Fruit fly (Drosophila melanogaster): ENCODE data around the gene hh.

The hh gene

dm6 chr3R:23173393-23173981, 31.8 kb upstream of the hh start, which contains the start of gene CG46310 (continued):
- TF ChIP-seq CG34376 (GFP tag; optimal IDR thresholded peaks at IDR 0.05): peak; percentile 77
- no peak for TF ChIP-seq Poxn (GFP tag; IDR thresholded peaks at IDR 0.05)
- TF ChIP-seq Hey (tag; optimal IDR thresholded peaks at IDR 0.05): peak; percentile 32
- no peak for TF ChIP-seq tup (GFP tag; optimal IDR thresholded peaks at IDR 0.05)
- no peak for TF ChIP-seq tll (GFP tag; optimal IDR thresholded peaks at IDR 0.05)
- peak; percentile 45 for TF ChIP-seq CG12155 (GFP tag; optimal IDR thresholded peaks at IDR 0.05)
- peak; percentile 79 for TF ChIP-seq CG11247 (GFP tag; IDR thresholded peaks at IDR 0.05)
- TF ChIP-seq lbe (GFP tag; optimal IDR thresholded peaks at IDR 0.05): peak; percentile 91
- peak; percentile 55 for TF ChIP-seq mam (GFP tag; optimal IDR thresholded peaks at IDR 0.05)
- TF ChIP-seq nerfin-1 (tag; optimal IDR thresholded peaks at IDR 0.05): no peak
- peak; percentile 77 for TF ChIP-seq HLH3B (GFP tag; IDR thresholded peaks at IDR 0.05)
- TF ChIP-seq CG11504 (tag; optimal IDR thresholded peaks at IDR 0.05): peak; percentile 75
- peak; percentile 44 for TF ChIP-seq Xbp1 (GFP tag; optimal IDR thresholded peaks at IDR 0.05)
- peak; percentile 20; the same call in 1 of the 3 replicates for TF ChIP-seq Opbp (GFP tag; IDR thresholded peaks at IDR 0.05; ENCODE audit: partially characterized antibody)
- TF ChIP-seq Hr3 (GFP tag; optimal IDR thresholded peaks at IDR 0.05): peak; percentile 37
- peak; percentile 53; the same call in 1 of the 2 replicates for TF ChIP-seq CG10959 (GFP tag; IDR thresholded peaks at IDR 0.05)
- peak; percentile 24 for TF ChIP-seq Nf-YB (GFP tag; optimal IDR thresholded peaks at IDR 0.05)
- peak; percentile 83 for TF ChIP-seq wdn (GFP tag; IDR thresholded peaks at IDR 0.05)
- TF ChIP-seq ab (GFP tag; optimal IDR thresholded peaks at IDR 0.05): no peak
- TF ChIP-seq CG2129 (GFP tag; IDR thresholded peaks at IDR 0.05; ENCODE audit: partially characterized antibody): no peak
- TF ChIP-seq CG31388 (GFP tag; optimal IDR thresholded peaks at IDR 0.05): no peak
- peak; percentile 33 for TF ChIP-seq CG12104 (GFP tag; optimal IDR thresholded peaks at IDR 0.05)
- no peak for TF ChIP-seq Gsc (GFP tag; IDR thresholded peaks at IDR 0.05)
- TF ChIP-seq Hr39 (optimal IDR thresholded peaks at IDR 0.05): no peak
- peak; percentile 48 for TF ChIP-seq CG15011 (GFP tag; optimal IDR thresholded peaks at IDR 0.05)
- peak; percentile 3 for TF ChIP-seq fd64A (GFP tag; optimal IDR thresholded peaks at IDR 0.05)
- no peak for TF ChIP-seq Hmx (GFP tag; optimal IDR thresholded peaks at IDR 0.05)
- no peak for TF ChIP-seq Ets65A (GFP tag)
- 0 out of 2 replicates have a peak, but pooled peaks have one; percentile 8 for TF ChIP-seq Dip2 (GFP tag; IDR thresholded peaks at IDR 0.05)
- no peak for TF ChIP-seq dm (GFP tag; optimal IDR thresholded peaks at IDR 0.05)
- TF ChIP-seq ap (GFP tag; IDR thresholded peaks at IDR 0.05): peak; percentile 40; the same call in 1 of the 2 replicates
- TF ChIP-seq ash1 (GFP tag; optimal IDR thresholded peaks at IDR 0.05): peak; percentile 29
- no peak for TF ChIP-seq CG14965 (GFP tag; optimal IDR thresholded peaks at IDR 0.05; ENCODE audit: borderline replicate concordance)
- TF ChIP-seq CG15601 (tag; optimal IDR thresholded peaks at IDR 0.05): peak; percentile 31
- TF ChIP-seq lola (GFP tag; optimal IDR thresholded peaks at IDR 0.05): no peak
- peak; percentile 89 for TF ChIP-seq rib (GFP tag; IDR thresholded peaks at IDR 0.05)

dm6 chr3R:23171867-23172266, 30.2 kb upstream of the hh start:
- no peak for TF ChIP-seq Chrac-16 (GFP tag; optimal IDR thresholded peaks at IDR 0.05)
- TF ChIP-seq ind (GFP tag; optimal IDR thresholded peaks at IDR 0.05): no peak
- TF ChIP-seq CG34376 (GFP tag; optimal IDR thresholded peaks at IDR 0.05): peak; percentile 19
- no peak for TF ChIP-seq dati (GFP tag; IDR thresholded peaks at IDR 0.05)
- peak; percentile 97 for TF ChIP-seq exex (tag; optimal IDR thresholded peaks at IDR 0.05)
- TF ChIP-seq sug (tag; optimal IDR thresholded peaks at IDR 0.05): peak; percentile 44
- peak; percentile 53 for TF ChIP-seq mirr (GFP tag; optimal IDR thresholded peaks at IDR 0.05)
- peak; percentile 32 for TF ChIP-seq lab (GFP tag; optimal IDR thresholded peaks at IDR 0.05)
- TF ChIP-seq CG6683 (GFP tag; optimal IDR thresholded peaks at IDR 0.05): no peak
- TF ChIP-seq sd (tag; optimal IDR thresholded peaks at IDR 0.05): peak; percentile 28
- no peak for TF ChIP-seq zen2 (GFP tag; IDR thresholded peaks at IDR 0.05; ENCODE audit: partially characterized antibody)
- peak; percentile 69 for TF ChIP-seq Deaf1 (tag; optimal IDR thresholded peaks at IDR 0.05)
- no peak for TF ChIP-seq jigr1 (GFP tag; IDR thresholded peaks at IDR 0.05)
- TF ChIP-seq grn (GFP tag; optimal IDR thresholded peaks at IDR 0.05): peak; percentile 82
- TF ChIP-seq CG7372 (GFP tag; IDR thresholded peaks at IDR 0.05): 0 out of 2 replicates have a peak, but pooled peaks have one; percentile 21
- peak; percentile 67 for TF ChIP-seq Hey (tag; optimal IDR thresholded peaks at IDR 0.05)
- peak; percentile 16 for TF ChIP-seq cwo (GFP tag; optimal IDR thresholded peaks at IDR 0.05)

All from whole organism, embryonic.